Worm (Caenorhabditis elegans): ENCODE data around the gene srh-166.

- TF ChIP-seq him-1 (tag; optimal IDR thresholded peaks at IDR 0.05): no peak
- TF ChIP-seq dao-5 (tag; optimal IDR thresholded peaks at IDR 0.05): no peak
These were observed 20.1 kb upstream of the srh-166 start for ce11 chrV:20545742-20546141.

Measured in whole organism, L4/young adult.